Fruit fly (Drosophila melanogaster) whole organism, embryonic: Measurements from ENCODE around the gene CG18135.

ENCODE experiments used
- B-H1 ChIP-seq: fragments of 200-800 bp; sonication (Bioruptor generic); IDR thresholded peaks from 3 replicates; pipeline ENCODE4 v1.3.6; 2022; ENCODE audit warnings: missing biosample characterization, missing genetic modification characterization
- Bgb ChIP-seq: fragments of 200-800 bp; sonication (Bioruptor generic); IDR thresholded peaks from 2 replicates; pipeline ENCODE4 v1.3.6; 2022; ENCODE audit warnings: missing biosample characterization, missing genetic modification characterization; ENCODE audit not compliant: partially characterized antibody
- C15 ChIP-seq: fragments of 200-800 bp; sonication (Bioruptor generic); IDR thresholded peaks from 3 replicates; pipeline ENCODE4 v1.3.6; 2022; ENCODE audit warnings: missing biosample characterization, missing genetic modification characterization
- CG10366 ChIP-seq: fragments of 200-800 bp; sonication (Bioruptor generic); IDR thresholded peaks from 2 replicates; pipeline ENCODE4 v1.3.6; 2022; ENCODE audit warnings: missing biosample characterization, missing genetic modification characterization
- CG10462 ChIP-seq: fragments of 200-800 bp; sonication (Bioruptor generic); optimal IDR thresholded peaks from 2 replicates; lab custom pipeline; 2016; ENCODE audit warnings: missing biosample characterization, missing genetic modification characterization
- CG13123 ChIP-seq: fragments of 200-800 bp; sonication (Bioruptor generic); optimal IDR thresholded peaks from 2 replicates; lab custom pipeline; 2016; ENCODE audit warnings: missing biosample characterization, missing genetic modification characterization
- CG13287 ChIP-seq: fragments of 200-800 bp; sonication (Bioruptor generic); IDR thresholded peaks from 2 replicates; pipeline ENCODE4 v1.3.6; 2022; ENCODE audit warnings: missing biosample characterization, missing genetic modification characterization; ENCODE audit not compliant: partially characterized antibody
- CG13894 ChIP-seq: fragments of 200-800 bp; sonication (Bioruptor generic); optimal IDR thresholded peaks from 3 replicates; lab custom pipeline; 2018; ENCODE audit warnings: missing biosample characterization, mild to moderate bottlenecking, missing genetic modification characterization, moderate library complexity
- CG14014 ChIP-seq: fragments of 200-800 bp; sonication (Bioruptor generic); IDR thresholded peaks from 2 replicates; pipeline ENCODE4 v1.3.6; 2022; ENCODE audit warnings: missing biosample characterization, missing genetic modification characterization
- CG15514 ChIP-seq: fragments of 200-800 bp; sonication (Bioruptor generic); optimal IDR thresholded peaks from 3 replicates; lab custom pipeline; 2017; ENCODE audit warnings: missing biosample characterization, missing genetic modification characterization, mild to moderate bottlenecking, moderate library complexity, missing genetic modification reagents
- CG16779 ChIP-seq: fragments of 200-800 bp; sonication (Bioruptor generic); IDR thresholded peaks from 2 replicates; pipeline ENCODE4 v1.3.6; 2022; ENCODE audit warnings: missing biosample characterization, missing genetic modification characterization
- CG18476 ChIP-seq: fragments of 200-800 bp; sonication (Bioruptor generic); optimal IDR thresholded peaks from 2 replicates; lab custom pipeline; 2016; ENCODE audit warnings: missing biosample characterization, mild to moderate bottlenecking, missing genetic modification characterization
- CG2129 ChIP-seq: fragments of 200-800 bp; sonication (Bioruptor generic); IDR thresholded peaks from 2 replicates; pipeline ENCODE4 v1.3.6; 2022; ENCODE audit warnings: missing biosample characterization, missing genetic modification characterization; ENCODE audit not compliant: partially characterized antibody
- CG2678 ChIP-seq: fragments of 200-800 bp; sonication (Bioruptor generic); optimal IDR thresholded peaks from 3 replicates; lab custom pipeline; 2019; ENCODE audit warnings: missing biosample characterization, mild to moderate bottlenecking, missing genetic modification characterization, moderate library complexity
- CG33213 ChIP-seq: fragments of 200-800 bp; sonication (Bioruptor generic); optimal IDR thresholded peaks from 3 replicates; lab custom pipeline; 2016; ENCODE audit warnings: missing biosample characterization, missing genetic modification characterization
- CG34376 ChIP-seq: fragments of 200-800 bp; sonication (Bioruptor generic); optimal IDR thresholded peaks from 2 replicates; lab custom pipeline; 2018; ENCODE audit warnings: missing biosample characterization, mild to moderate bottlenecking, missing genetic modification characterization
- CG4424 ChIP-seq: fragments of 200-800 bp; sonication (Bioruptor generic); optimal IDR thresholded peaks from 3 replicates; lab custom pipeline; 2016; ENCODE audit warnings: missing biosample characterization, missing genetic modification characterization
- CG7271 ChIP-seq: fragments of 200-800 bp; sonication (Bioruptor generic); optimal IDR thresholded peaks from 2 replicates; lab custom pipeline; 2018; ENCODE audit warnings: missing biosample characterization, mild to moderate bottlenecking, missing genetic modification characterization, moderate library complexity
- CG7556 ChIP-seq: fragments of 200-800 bp; sonication (Bioruptor generic); optimal IDR thresholded peaks from 2 replicates; lab custom pipeline; 2017; ENCODE audit warnings: missing biosample characterization, mild to moderate bottlenecking, missing genetic modification characterization
- CG9437 ChIP-seq: fragments of 200-800 bp; sonication (Bioruptor generic); optimal IDR thresholded peaks from 2 replicates; lab custom pipeline; 2018; ENCODE audit warnings: missing biosample characterization, mild to moderate bottlenecking, missing genetic modification characterization
- CG9817 ChIP-seq: fragments of 200-800 bp; sonication (Bioruptor generic); optimal IDR thresholded peaks from 2 replicates; lab custom pipeline; 2018; ENCODE audit warnings: missing biosample characterization, mild to moderate bottlenecking, missing genetic modification characterization, moderate library complexity
- Dp ChIP-seq: fragments of 200-800 bp; sonication (Bioruptor generic); optimal IDR thresholded peaks from 2 replicates; lab custom pipeline; 2018; ENCODE audit warnings: missing biosample characterization, mild to moderate bottlenecking, missing genetic modification characterization, moderate library complexity
- E2f2 ChIP-seq: fragments of 200-800 bp; sonication (Bioruptor generic); IDR thresholded peaks from 2 replicates; pipeline ENCODE4 v1.3.6; 2022; ENCODE audit warnings: missing biosample characterization, missing genetic modification characterization
- H2.0 ChIP-seq: fragments of 200-800 bp; sonication (Bioruptor generic); IDR thresholded peaks from 2 replicates; pipeline ENCODE4 v1.3.6; 2022; ENCODE audit warnings: missing biosample characterization, missing genetic modification characterization
- HmgD ChIP-seq: fragments of 200-800 bp; sonication (Bioruptor generic); optimal IDR thresholded peaks from 3 replicates; lab custom pipeline; 2016; ENCODE audit warnings: missing biosample characterization, missing genetic modification characterization
- HmgZ ChIP-seq: fragments of 200-800 bp; sonication (Bioruptor generic); optimal IDR thresholded peaks from 2 replicates; lab custom pipeline; 2018; ENCODE audit warnings: missing biosample characterization, mild to moderate bottlenecking, missing genetic modification characterization
- Hr3 ChIP-seq: fragments of 200-800 bp; sonication (Bioruptor generic); optimal IDR thresholded peaks from 3 replicates; lab custom pipeline; 2016; ENCODE audit warnings: missing biosample characterization, missing genetic modification characterization
- Hsf ChIP-seq: fragments of 200-800 bp; sonication (Bioruptor generic); optimal IDR thresholded peaks from 3 replicates; lab custom pipeline; 2016; ENCODE audit warnings: missing biosample characterization, missing genetic modification characterization
- NfI ChIP-seq: fragments of 200-800 bp; sonication (Bioruptor generic); optimal IDR thresholded peaks from 3 replicates; lab custom pipeline; 2018; ENCODE audit warnings: missing biosample characterization, mild to moderate bottlenecking, missing genetic modification characterization, moderate library complexity
- Pdp1 ChIP-seq, 2 experiments: fragments of 200-800 bp; sonication (Bioruptor generic); optimal IDR thresholded peaks; 3 replicates each; lab custom pipeline; 2016; ENCODE audit warnings: missing biosample characterization in 2 of 2, missing genetic modification characterization in 2 of 2, mild to moderate bottlenecking in 1 of 2, moderate library complexity in 1 of 2
- abd-A ChIP-seq: fragments of 200-800 bp; sonication (Bioruptor generic); optimal IDR thresholded peaks from 3 replicates; lab custom pipeline; 2019; ENCODE audit warnings: missing biosample characterization, mild to moderate bottlenecking, missing genetic modification characterization, moderate library complexity
- amos ChIP-seq: fragments of 200-800 bp; sonication (Bioruptor generic); IDR thresholded peaks from 2 replicates; pipeline ENCODE4 v1.3.6; 2022; ENCODE audit warnings: missing biosample characterization, missing genetic modification characterization; ENCODE audit not compliant: partially characterized antibody
- az2 ChIP-seq: fragments of 200-800 bp; sonication (Bioruptor generic); optimal IDR thresholded peaks from 3 replicates; lab custom pipeline; 2016; ENCODE audit warnings: missing biosample characterization, missing genetic modification characterization
- crc ChIP-seq: fragments of 200-800 bp; sonication (Bioruptor generic); optimal IDR thresholded peaks from 2 replicates; lab custom pipeline; 2016; ENCODE audit warnings: missing biosample characterization, missing genetic modification characterization
- fd102C ChIP-seq: fragments of 200-800 bp; sonication (Bioruptor generic); optimal IDR thresholded peaks from 2 replicates; lab custom pipeline; 2018; ENCODE audit warnings: missing biosample characterization, mild to moderate bottlenecking, missing genetic modification characterization, moderate library complexity
- ken ChIP-seq: fragments of 200-800 bp; sonication (Bioruptor generic); IDR thresholded peaks from 3 replicates; pipeline ENCODE4 v1.3.6; 2022; ENCODE audit warnings: missing biosample characterization, missing genetic modification characterization
- luna ChIP-seq: fragments of 200-800 bp; sonication (Bioruptor generic); optimal IDR thresholded peaks from 2 replicates; lab custom pipeline; 2016; ENCODE audit warnings: missing biosample characterization, missing genetic modification characterization
- org-1 ChIP-seq: fragments of 200-800 bp; sonication (Bioruptor generic); optimal IDR thresholded peaks from 2 replicates; lab custom pipeline; 2017; ENCODE audit warnings: missing biosample characterization, missing genetic modification characterization
- rib ChIP-seq: fragments of 200-800 bp; sonication (Bioruptor generic); IDR thresholded peaks from 2 replicates; pipeline ENCODE4 v1.3.6; 2022; ENCODE audit warnings: missing biosample characterization, missing genetic modification characterization
- schlank ChIP-seq: fragments of 200-800 bp; sonication (Bioruptor generic); optimal IDR thresholded peaks from 2 replicates; lab custom pipeline; 2018; ENCODE audit warnings: missing biosample characterization, mild to moderate bottlenecking, missing genetic modification characterization
- sd ChIP-seq: fragments of 200-800 bp; sonication (Bioruptor generic); optimal IDR thresholded peaks from 3 replicates; lab custom pipeline; 2018; ENCODE audit warnings: missing biosample characterization, mild to moderate bottlenecking, missing genetic modification characterization, moderate library complexity
- so ChIP-seq: fragments of 200-800 bp; sonication (Bioruptor generic); IDR thresholded peaks from 3 replicates; pipeline ENCODE4 v1.3.6; 2022; ENCODE audit warnings: missing biosample characterization, missing genetic modification characterization
- sr ChIP-seq: fragments of 200-800 bp; sonication (Bioruptor generic); IDR thresholded peaks from 3 replicates; pipeline ENCODE4 v1.3.6; 2022; ENCODE audit warnings: missing biosample characterization, missing genetic modification characterization
- stwl ChIP-seq: fragments of 200-800 bp; sonication (Bioruptor generic); optimal IDR thresholded peaks from 3 replicates; lab custom pipeline; 2018; ENCODE audit warnings: missing biosample characterization, mild to moderate bottlenecking, missing genetic modification characterization, moderate library complexity
- sug ChIP-seq: fragments of 200-800 bp; optimal IDR thresholded peaks from 2 replicates; lab custom pipeline; 2019; ENCODE audit warnings: missing biosample characterization, mild to moderate bottlenecking, missing genetic modification characterization, moderate library complexity
- tgo ChIP-seq: fragments of 200-800 bp; sonication (Bioruptor generic); IDR thresholded peaks from 3 replicates; pipeline ENCODE4 v1.3.6; 2022; ENCODE audit warnings: missing biosample characterization, missing genetic modification characterization
- twi ChIP-seq: fragments of 200-800 bp; optimal IDR thresholded peaks from 2 replicates; lab custom pipeline; 2019; ENCODE audit warnings: missing biosample characterization, mild to moderate bottlenecking, missing genetic modification characterization, moderate library complexity
- zen2 ChIP-seq: fragments of 200-800 bp; sonication (Bioruptor generic); IDR thresholded peaks from 3 replicates; pipeline ENCODE4 v1.3.6; 2022; ENCODE audit warnings: missing biosample characterization, missing genetic modification characterization; ENCODE audit not compliant: partially characterized antibody

CG18135 gene

DNA sequence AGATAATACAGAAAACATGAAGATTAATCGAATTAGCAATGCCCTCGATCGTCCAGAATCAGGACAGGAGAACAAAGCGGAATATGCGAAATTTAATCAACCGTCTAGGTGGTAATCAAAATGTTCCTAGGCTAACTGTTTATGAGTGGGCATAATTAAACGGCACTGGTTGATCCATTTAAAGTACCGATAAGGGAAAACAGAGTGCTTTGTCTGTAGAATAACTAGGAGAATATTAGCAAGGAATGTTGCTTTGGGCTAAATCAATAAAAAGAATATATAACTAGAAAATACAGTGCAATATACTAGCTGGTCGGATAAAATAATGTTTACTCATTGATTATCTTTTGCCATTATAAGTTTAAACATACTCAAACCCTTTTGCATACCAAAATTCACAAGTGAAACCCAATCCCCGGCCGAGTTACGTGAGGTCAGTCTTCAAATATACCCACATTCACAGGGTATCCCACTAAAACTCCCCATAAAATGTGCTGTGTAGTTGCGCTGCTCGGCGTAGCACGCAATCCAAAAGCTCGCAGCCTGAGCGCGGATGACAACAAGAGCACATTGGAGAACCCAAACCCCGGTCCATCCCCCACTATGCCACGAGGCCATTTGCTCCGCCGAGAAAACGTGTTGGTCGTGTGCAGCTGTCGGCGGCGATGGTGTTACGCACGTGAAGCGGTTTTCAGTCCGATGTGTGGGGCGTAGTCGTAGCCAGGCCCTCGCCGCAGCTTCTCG, 1.9 kb downstream of the CG18135 start (continued):
- peak; percentile 85 for TF ChIP-seq CG9437 (GFP tag; lab: Kevin White, UChicago)
- TF ChIP-seq rib (GFP tag; lab: Robert Waterston, UW): no peak
- peak; percentile 72 for TF ChIP-seq tgo (GFP tag; lab: Robert Waterston, UW)
- peak; percentile 72 to 84 for TF ChIP-seq Pdp1 (GFP tag; optimal IDR thresholded peaks at IDR 0.05; lab: Kevin White, UChicago)

DNA sequence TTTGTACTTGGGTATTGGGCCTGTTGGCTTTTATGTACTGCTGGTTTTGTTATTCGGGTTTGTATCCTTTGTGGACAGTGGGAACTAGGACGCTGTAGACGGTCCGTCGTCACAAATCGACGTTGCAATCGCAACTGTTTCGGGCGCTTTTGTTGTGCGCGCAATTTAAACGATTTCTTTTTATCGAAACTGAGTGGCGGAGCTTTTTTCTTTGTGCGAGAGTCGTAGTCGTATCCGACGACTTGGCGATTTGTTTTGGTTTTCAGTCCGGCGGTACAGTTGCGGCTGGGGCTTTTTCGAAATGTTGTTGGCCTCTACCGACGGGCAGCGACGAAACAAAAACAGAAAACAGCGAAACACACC, 2.4 kb downstream of the CG18135 start:
- TF ChIP-seq CG13894 (tag; lab: Kevin White, UChicago) (peak; percentile 32), zen2 (no peak), CG16779 (GFP tag; lab: Robert Waterston, UW) (0 out of 2 replicates have a peak, but pooled peaks have one; percentile 57), HmgD (GFP tag; lab: Kevin White, UChicago) (no peak), CG7271 (tag; lab: Kevin White, UChicago) (no peak), CG13287 (peak; percentile 32; the same call in 1 of the 2 replicates), Hsf (GFP tag; lab: Kevin White, UChicago) (no peak), CG10366 (GFP tag; lab: Robert Waterston, UW) (no peak), ken (GFP tag; lab: Robert Waterston, UW) (no peak), CG13123 (no peak), so (no peak), amos (GFP tag; lab: Robert Waterston, UW) (peak; percentile 42; the same call in 1 of the 2 replicates), NfI (GFP tag; lab: Kevin White, UChicago) (no peak), fd102C (GFP tag; lab: Kevin White, UChicago) (no peak), CG34376 (GFP tag; lab: Kevin White, UChicago) (peak; percentile 32), B-H1 (GFP tag; lab: Robert Waterston, UW) (no peak), twi (tag; lab: Kevin White, UChicago) (no peak), CG14014 (GFP tag; lab: Robert Waterston, UW) (no peak), Dp (peak; percentile 21), CG15514 (GFP tag; lab: Kevin White, UChicago) (no peak), abd-A (tag; lab: Kevin White, UChicago) (peak; percentile 13), CG18476 (GFP tag; lab: Kevin White, UChicago) (no peak), CG9817 (tag; lab: Kevin White, UChicago) (no peak), schlank (no peak), Bgb (GFP tag; lab: Robert Waterston, UW) (peak; percentile 22; the same call in 1 of the 2 replicates), E2f2 (GFP tag; lab: Robert Waterston, UW) (peak; percentile 56), crc (GFP tag; lab: Kevin White, UChicago) (no peak), tgo (GFP tag; lab: Robert Waterston, UW) (no peak), luna (GFP tag; lab: Kevin White, UChicago) (no peak), C15 (no peak), CG4424 (no peak), H2.0 (no peak), CG2129 (no peak), stwl (tag; lab: Kevin White, UChicago) (no peak), CG10462 (GFP tag; lab: Kevin White, UChicago) (no peak), org-1 (GFP tag; lab: Kevin White, UChicago) (no peak), sug (tag; lab: Kevin White, UChicago) (no peak), HmgZ (tag; lab: Kevin White, UChicago) (no peak), sr (GFP tag; lab: Robert Waterston, UW) (no peak), CG2678 (tag; lab: Kevin White, UChicago) (no peak), CG7556 (no peak), sd (peak; percentile 12), Hr3 (no peak), az2 (GFP tag; lab: Kevin White, UChicago) (no peak), CG33213 (no peak)
